Fruit fly (Drosophila melanogaster): ENCODE results near the gene CG43208.

The CG43208 gene

dm6 chr3R:13290329-13290728 is 12.9 kb upstream of the CG43208 start, which contains the start of gene Osi22:
Osi22 (plus strand) TSS chr3R:13290629.
- TF ChIP-seq CG8632 (GFP tag; optimal IDR thresholded peaks at IDR 0.05), result no peak
- TF ChIP-seq CG3032 (tag; optimal IDR thresholded peaks at IDR 0.05), result no peak
- TF ChIP-seq CG16779 (tag; optimal IDR thresholded peaks at IDR 0.05), result no peak
- no peak for TF ChIP-seq CG6854 (GFP tag; optimal IDR thresholded peaks at IDR 0.05)
- no peak for TF ChIP-seq CG6276 (GFP tag; optimal IDR thresholded peaks at IDR 0.05)
- TF ChIP-seq CG31627 (GFP tag; optimal IDR thresholded peaks at IDR 0.05), result no peak
- no peak for TF ChIP-seq spab (GFP tag; optimal IDR thresholded peaks at IDR 0.05)
- no peak for TF ChIP-seq Sox14 (GFP tag; optimal IDR thresholded peaks at IDR 0.05)
- TF ChIP-seq CG32006 (GFP tag; optimal IDR thresholded peaks at IDR 0.05), result no peak
- no peak for TF ChIP-seq Ets21C (GFP tag; optimal IDR thresholded peaks at IDR 0.05)
- TF ChIP-seq eg (GFP tag; IDR thresholded peaks at IDR 0.05), result no peak
- TF ChIP-seq CG6163 (GFP tag; IDR thresholded peaks at IDR 0.05), result no peak
- TF ChIP-seq pdm3 (GFP tag; optimal IDR thresholded peaks at IDR 0.05), result no peak
- no peak for TF ChIP-seq ss (GFP tag; optimal IDR thresholded peaks at IDR 0.05)
- no peak for TF ChIP-seq CG8319 (GFP tag; optimal IDR thresholded peaks at IDR 0.05)
- TF ChIP-seq Eip75B (GFP tag; optimal IDR thresholded peaks at IDR 0.05), result no peak
- TF ChIP-seq Hr38 (GFP tag; optimal IDR thresholded peaks at IDR 0.05), result no peak
- TF ChIP-seq net (GFP tag; optimal IDR thresholded peaks at IDR 0.05), result no peak

DNA sequence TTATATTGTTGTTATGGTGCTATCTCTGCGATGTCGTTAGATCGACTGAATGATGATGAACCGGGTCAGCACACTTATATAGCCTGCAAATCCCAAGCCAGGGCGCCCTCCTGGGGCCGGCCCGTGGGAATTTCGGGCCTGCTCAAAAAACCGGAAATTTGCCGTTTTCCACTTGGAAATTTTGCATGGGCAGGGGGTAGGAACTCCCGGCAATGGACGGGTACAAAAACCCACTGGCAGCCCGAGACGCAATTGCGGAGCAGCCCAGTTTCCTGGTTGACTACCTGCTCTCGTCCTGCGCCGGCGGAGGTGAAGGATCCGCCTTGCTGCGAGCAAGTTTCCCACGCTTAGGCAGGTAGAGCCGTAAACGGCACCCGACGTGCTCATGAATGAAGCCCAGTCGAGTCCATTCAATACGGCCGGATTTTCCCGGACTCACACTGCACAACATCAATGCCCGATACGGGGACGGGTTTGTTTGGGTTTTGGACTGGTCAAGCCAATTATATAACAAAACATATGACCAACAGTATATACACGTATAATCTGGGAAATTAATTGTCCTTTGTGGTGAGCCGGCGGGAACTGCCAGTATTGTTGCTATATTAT is 10.0 kb upstream of the CG43208 start, which contains the start of gene wntD:
wntD (minus strand) TSS at position 51 of the 609 bp plus-strand sequence.
- no peak for TF ChIP-seq Smox (GFP tag; optimal IDR thresholded peaks at IDR 0.05)

DNA sequence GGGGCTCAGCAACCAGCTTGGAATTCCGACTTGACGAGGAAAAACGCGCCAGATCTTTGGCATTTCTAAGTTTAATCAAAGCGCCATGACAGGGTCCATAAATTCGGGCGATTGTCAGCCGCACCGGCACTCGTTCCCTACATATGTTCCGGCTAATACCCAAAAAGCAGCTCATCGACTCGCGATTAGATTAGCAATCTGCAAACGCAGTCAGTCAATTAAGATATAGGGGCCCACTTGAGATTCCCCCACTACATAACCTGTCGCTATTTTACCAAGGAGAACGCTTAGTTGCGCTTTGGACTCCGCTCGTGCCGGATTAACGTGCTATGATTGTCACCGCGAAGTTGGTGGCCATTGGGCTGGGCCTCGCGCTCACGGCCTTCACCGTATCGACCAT is 8.8 kb upstream of the CG43208 start, which contains the start of gene CG8773:
CG8773 (plus strand) TSS at position 288 of the 400 bp plus-strand sequence.
- TF ChIP-seq vri (GFP tag; optimal IDR thresholded peaks at IDR 0.05) (peak; percentile 19), eg (GFP tag; IDR thresholded peaks at IDR 0.05) (no peak)

DNA sequence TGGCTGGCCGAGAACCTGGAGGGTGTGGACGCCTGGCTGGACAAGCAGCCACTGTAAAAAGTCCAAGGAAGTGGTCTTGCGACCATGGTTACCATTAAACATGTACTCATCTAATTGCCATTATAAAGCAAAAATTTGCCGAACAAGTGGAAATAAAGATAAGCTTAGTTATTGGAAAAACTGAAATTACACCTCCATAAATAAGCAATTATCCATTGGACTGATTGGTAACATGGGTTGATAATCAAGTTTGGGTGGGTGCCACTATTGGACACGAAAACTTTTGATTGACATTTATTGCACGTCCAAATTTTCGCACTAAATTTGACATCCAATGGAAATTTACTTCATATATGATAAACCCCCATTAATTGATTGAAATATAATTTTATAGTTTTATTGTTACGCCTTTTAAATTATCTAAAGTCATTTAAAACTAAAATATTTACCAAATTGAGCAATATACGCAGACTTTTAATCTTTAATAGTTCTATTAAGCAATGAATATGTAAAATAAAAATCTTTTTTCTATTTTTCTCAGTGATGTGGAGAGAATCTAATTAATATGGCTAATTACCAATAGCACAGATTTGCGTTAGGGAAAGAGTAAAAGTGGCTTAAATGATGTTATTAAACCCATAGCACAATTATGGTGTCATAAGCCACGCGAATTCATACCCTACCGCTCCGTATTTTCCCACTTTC is 5.0 kb upstream of the CG43208 start, which contains the start of gene CG8774:
CG8774 (plus strand) TSS at position 655 of the 705 bp plus-strand sequence.
- TF ChIP-seq lz (GFP tag; optimal IDR thresholded peaks at IDR 0.05) (no peak), cyc (GFP tag; optimal IDR thresholded peaks at IDR 0.05) (no peak), eg (GFP tag; IDR thresholded peaks at IDR 0.05) (no peak), CG10631 (GFP tag; optimal IDR thresholded peaks at IDR 0.05) (no peak), CG34406 (GFP tag; optimal IDR thresholded peaks at IDR 0.05) (no peak), Gug (GFP tag; IDR thresholded peaks at IDR 0.05) (no peak), CG16779 (tag; optimal IDR thresholded peaks at IDR 0.05) (no peak), CG3032 (tag; optimal IDR thresholded peaks at IDR 0.05) (no peak), Sox14 (GFP tag; optimal IDR thresholded peaks at IDR 0.05) (no peak), CG11902 (GFP tag; optimal IDR thresholded peaks at IDR 0.05) (no peak), Met (GFP tag; optimal IDR thresholded peaks at IDR 0.05) (no peak), CG8119 (GFP tag; IDR thresholded peaks at IDR 0.05) (no peak), esn (GFP tag; optimal IDR thresholded peaks at IDR 0.05) (no peak), acj6 (GFP tag; optimal IDR thresholded peaks at IDR 0.05) (no peak)

DNA sequence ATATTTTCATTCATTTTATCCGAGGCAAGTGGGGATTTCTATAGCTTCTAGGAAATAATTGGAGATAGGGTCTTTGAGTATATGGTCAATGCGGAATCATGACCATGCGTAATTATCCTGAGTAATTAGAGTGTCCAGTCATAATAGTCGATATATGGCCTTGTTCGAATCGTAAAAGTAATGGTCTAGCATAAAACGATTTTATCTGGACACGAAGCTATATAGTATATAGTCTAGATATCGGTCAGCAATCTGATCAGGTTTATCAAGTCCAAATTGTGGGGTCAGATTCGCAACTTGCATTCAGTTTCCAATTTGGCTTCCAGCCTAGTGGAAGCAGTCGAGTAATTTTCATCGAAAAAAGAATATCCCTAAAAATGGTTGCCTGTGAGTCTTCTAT is 878 bp upstream of the CG43208 start, which contains the start of gene CG32473:
CG32473 (plus strand) TSS at position 301 of the 400 bp plus-strand sequence.
- TF ChIP-seq Hr38 (GFP tag; optimal IDR thresholded peaks at IDR 0.05), result no peak
- no peak for TF ChIP-seq CG8119 (GFP tag; IDR thresholded peaks at IDR 0.05)
- peak; percentile 37 for TF ChIP-seq vri (GFP tag; optimal IDR thresholded peaks at IDR 0.05)
